Comparison of ENCODE assay signal across 6 fruit fly cellular contexts in genomic region chrX:5621893-5622803, dm6.
TF ChIP-seq lines count a peak whose summit lies in the region.

Gene Mlc-c (minus strand): TSS chrX:5622539.
Gene Pop1 (plus strand): TSS chrX:5622648.

- TF ChIP-seq CTCF in S2 (optimal IDR thresholded peaks at IDR 0.05; lab: Kevin White, UChicago) = peak; percentile 44 to 62
- TF ChIP-seq CTCF in whole organism, embryonic (GFP tag; optimal IDR thresholded peaks at IDR 0.05; lab: Kevin White, UChicago) = peak; percentile 51

TF ChIP-seq in whole organism, adult, 20 proteins besides CTCF, POLR2A, EP300 and RAD21:
- TF ChIP-seq bab1 (GFP tag; optimal IDR thresholded peaks at IDR 0.05; lab: Kevin White, UChicago) (peak; percentile 25), CG11617 (GFP tag; optimal IDR thresholded peaks at IDR 0.05; lab: Kevin White, UChicago) (peak; percentile 6), CG14711 (tag; optimal IDR thresholded peaks at IDR 0.05; lab: Kevin White, UChicago) (no peak), CG7045 (GFP tag; optimal IDR thresholded peaks at IDR 0.05; lab: Kevin White, UChicago) (no peak), tj (GFP tag; optimal IDR thresholded peaks at IDR 0.05; lab: Kevin White, UChicago) (peak; percentile 64), kay (GFP tag; lab: Kevin White, UChicago; ENCODE audit: borderline replicate concordance) (peak; percentile 97), CG5204 (GFP tag; optimal IDR thresholded peaks at IDR 0.05; lab: Kevin White, UChicago) (no peak), cic (GFP tag; optimal IDR thresholded peaks at IDR 0.05; lab: Kevin White, UChicago) (peak; percentile 27), Mnt (GFP tag; optimal IDR thresholded peaks at IDR 0.05; lab: Kevin White, UChicago) (peak; percentile 93), ovo (GFP tag; optimal IDR thresholded peaks at IDR 0.05; lab: Kevin White, UChicago) (no peak), Crg-1 (GFP tag; optimal IDR thresholded peaks at IDR 0.05; lab: Kevin White, UChicago) (no peak)
TF ChIP-seq in whole organism, adult: peak in this region for 6.

TF ChIP-seq in whole organism, embryonic, 481 proteins besides CTCF, POLR2A, EP300 and RAD21 (continues in another document):
- peak; percentile 14 for TF ChIP-seq CG10147 (GFP tag; optimal IDR thresholded peaks at IDR 0.05; lab: Kevin White, UChicago)
- peak; percentile 16 for TF ChIP-seq CG12659 (GFP tag; optimal IDR thresholded peaks at IDR 0.05; lab: Kevin White, UChicago)
- no peak for TF ChIP-seq p53 (GFP tag; optimal IDR thresholded peaks at IDR 0.05; lab: Kevin White, UChicago)
- peak; percentile 23 for TF ChIP-seq CG9437 (GFP tag; optimal IDR thresholded peaks at IDR 0.05; lab: Kevin White, UChicago)
- TF ChIP-seq tll (GFP tag; optimal IDR thresholded peaks at IDR 0.05; lab: Kevin White, UChicago) = no peak
- TF ChIP-seq NFAT (GFP tag; IDR thresholded peaks at IDR 0.05; lab: Robert Waterston, UW) = no peak
- no peak for TF ChIP-seq CG15269 (tag; optimal IDR thresholded peaks at IDR 0.05; lab: Kevin White, UChicago)
- TF ChIP-seq sr (GFP tag; IDR thresholded peaks at IDR 0.05; lab: Robert Waterston, UW) = no peak
- no peak for TF ChIP-seq D (optimal IDR thresholded peaks at IDR 0.05; lab: Kevin White, UChicago)
- TF ChIP-seq D (GFP tag; optimal IDR thresholded peaks at IDR 0.05; lab: Kevin White, UChicago) = no peak
- TF ChIP-seq CG10462 (GFP tag; optimal IDR thresholded peaks at IDR 0.05; lab: Kevin White, UChicago) = no peak
- no peak for TF ChIP-seq cato (GFP tag; optimal IDR thresholded peaks at IDR 0.05; lab: Kevin White, UChicago; ENCODE audit: borderline replicate concordance)
- no peak for TF ChIP-seq Atf6 (GFP tag; IDR thresholded peaks at IDR 0.05; lab: Robert Waterston, UW)
- TF ChIP-seq CG6854 (GFP tag; optimal IDR thresholded peaks at IDR 0.05; lab: Kevin White, UChicago) = no peak
- no peak for TF ChIP-seq tgo (GFP tag; IDR thresholded peaks at IDR 0.05; lab: Robert Waterston, UW)
- peak; percentile 97 for TF ChIP-seq amos (GFP tag; IDR thresholded peaks at IDR 0.05; lab: Robert Waterston, UW; ENCODE audit: partially characterized antibody)
- no peak for TF ChIP-seq tap (tag; optimal IDR thresholded peaks at IDR 0.05; lab: Kevin White, UChicago)
- no peak for TF ChIP-seq vfl (GFP tag; optimal IDR thresholded peaks at IDR 0.05; lab: Kevin White, UChicago)
- TF ChIP-seq Drgx (GFP tag; IDR thresholded peaks at IDR 0.05; lab: Robert Waterston, UW) = no peak
- peak; percentile 93 for TF ChIP-seq Sry-δ (GFP tag; optimal IDR thresholded peaks at IDR 0.05; lab: Kevin White, UChicago)
- TF ChIP-seq en (GFP tag; optimal IDR thresholded peaks at IDR 0.05; lab: Kevin White, UChicago) = no peak

TF ChIP-seq in whole organism, prepupa, 60 proteins besides CTCF, POLR2A, EP300 and RAD21:
- TF ChIP-seq svp (GFP tag; lab: Kevin White, UChicago) (peak; percentile 89), fkh (GFP tag; optimal IDR thresholded peaks at IDR 0.05; lab: Kevin White, UChicago) (peak; percentile 77), CG10669 (GFP tag; optimal IDR thresholded peaks at IDR 0.05; lab: Kevin White, UChicago) (no peak), CG6854 (GFP tag; optimal IDR thresholded peaks at IDR 0.05; lab: Kevin White, UChicago) (peak; percentile 9), CG8119 (GFP tag; IDR thresholded peaks at IDR 0.05; lab: Robert Waterston, UW) (no peak)

TF ChIP-seq in whole organism, pupa, 21 proteins besides CTCF, POLR2A, EP300 and RAD21:
- TF ChIP-seq Ets98B (GFP tag; IDR thresholded peaks at IDR 0.05; lab: Robert Waterston, UW) (no peak), EcR (GFP tag; optimal IDR thresholded peaks at IDR 0.05; lab: Kevin White, UChicago) (peak; percentile 74), CG14655 (GFP tag; optimal IDR thresholded peaks at IDR 0.05; lab: Kevin White, UChicago) (no peak), CG13204 (GFP tag; optimal IDR thresholded peaks at IDR 0.05; lab: Kevin White, UChicago) (no peak), fd96Ca (GFP tag; IDR thresholded peaks at IDR 0.05; lab: Robert Waterston, UW) (no peak), Pif1B (GFP tag; optimal IDR thresholded peaks at IDR 0.05; lab: Kevin White, UChicago) (no peak), gl (tag; optimal IDR thresholded peaks at IDR 0.05; lab: Kevin White, UChicago) (no peak), Snoo (tag; optimal IDR thresholded peaks at IDR 0.05; lab: Kevin White, UChicago) (no peak)

TF ChIP-seq in whole organism, wandering third instar larva, 38 proteins besides CTCF, POLR2A, EP300 and RAD21:
- TF ChIP-seq psq (GFP tag; optimal IDR thresholded peaks at IDR 0.05; lab: Kevin White, UChicago) (peak; percentile 20), Myc (optimal IDR thresholded peaks at IDR 0.05; lab: Kevin White, UChicago) (peak; percentile 29), Hr78 (GFP tag; optimal IDR thresholded peaks at IDR 0.05; lab: Kevin White, UChicago) (no peak), ey (GFP tag; optimal IDR thresholded peaks at IDR 0.05; lab: Kevin White, UChicago) (no peak), sv (GFP tag; optimal IDR thresholded peaks at IDR 0.05; lab: Kevin White, UChicago) (no peak), Hr83 (GFP tag; optimal IDR thresholded peaks at IDR 0.05; lab: Kevin White, UChicago; ENCODE audit: poor library complexity, severe bottlenecking) (peak; percentile 7), Jra (GFP tag; optimal IDR thresholded peaks at IDR 0.05; lab: Kevin White, UChicago) (peak; percentile 73), Rel (GFP tag; optimal IDR thresholded peaks at IDR 0.05; lab: Kevin White, UChicago) (no peak), Rel (tag; optimal IDR thresholded peaks at IDR 0.05; lab: Kevin White, UChicago) (peak; percentile 58)
TF ChIP-seq in whole organism, wandering third instar larva: peak in this region for 5.
